Fruit fly (Drosophila melanogaster): ENCODE results near the gene Roc1a.

Gene Roc1a

dm6 chrX:656380-656925 is 9.3 kb downstream of the Roc1a start (continued):
- TF ChIP-seq tin (GFP tag; optimal IDR thresholded peaks at IDR 0.05) (no peak), cad (GFP tag; optimal IDR thresholded peaks at IDR 0.05) (no peak), sr (GFP tag; IDR thresholded peaks at IDR 0.05) (peak; percentile 62; the same call in 2 of the 3 replicates), CG11696 (GFP tag; IDR thresholded peaks at IDR 0.05) (no peak), Aef1 (GFP tag; IDR thresholded peaks at IDR 0.05) (no peak), Trl (optimal IDR thresholded peaks at IDR 0.05) (peak in 1 of 2 experiments; percentile 11), Trl (GFP tag; optimal IDR thresholded peaks at IDR 0.05) (no peak), CG31441 (GFP tag; IDR thresholded peaks at IDR 0.05) (no peak), Hand (GFP tag; optimal IDR thresholded peaks at IDR 0.05) (peak; percentile 25), gfzf (GFP tag; optimal IDR thresholded peaks at IDR 0.05) (no peak), jumu (GFP tag; optimal IDR thresholded peaks at IDR 0.05) (no peak), CG2129 (GFP tag; IDR thresholded peaks at IDR 0.05; ENCODE audit: partially characterized antibody) (no peak), CG14050 (GFP tag; IDR thresholded peaks at IDR 0.05) (no peak), CG16815 (GFP tag; optimal IDR thresholded peaks at IDR 0.05) (no peak), pros (GFP tag; optimal IDR thresholded peaks at IDR 0.05) (no peak), Sry-β (GFP tag; optimal IDR thresholded peaks at IDR 0.05) (no peak), kay (GFP tag; optimal IDR thresholded peaks at IDR 0.05) (peak; percentile 16), CG34422 (GFP tag; IDR thresholded peaks at IDR 0.05) (no peak), CoRest (tag; optimal IDR thresholded peaks at IDR 0.05) (no peak), pfk (GFP tag; optimal IDR thresholded peaks at IDR 0.05) (peak; percentile 80), br (optimal IDR thresholded peaks at IDR 0.05) (no peak), CG6813 (GFP tag; optimal IDR thresholded peaks at IDR 0.05) (no peak), fu2 (GFP tag; optimal IDR thresholded peaks at IDR 0.05) (no peak), yki (optimal IDR thresholded peaks at IDR 0.05) (no peak), CG1529 (GFP tag; optimal IDR thresholded peaks at IDR 0.05) (no peak), E2f2 (GFP tag; IDR thresholded peaks at IDR 0.05) (0 out of 2 replicates have a peak, but pooled peaks have one; percentile 2), vvl (GFP tag; IDR thresholded peaks at IDR 0.05) (peak; percentile 9; the same call in 1 of the 2 replicates), CG12299 (tag; optimal IDR thresholded peaks at IDR 0.05) (no peak), CG4282 (GFP tag; optimal IDR thresholded peaks at IDR 0.05) (no peak), CG3065 (GFP tag; optimal IDR thresholded peaks at IDR 0.05) (no peak), al (GFP tag; IDR thresholded peaks at IDR 0.05) (no peak), CG17568 (GFP tag; optimal IDR thresholded peaks at IDR 0.05) (peak; percentile 33), CG30431 (GFP tag; optimal IDR thresholded peaks at IDR 0.05) (no peak), CG2199 (GFP tag; IDR thresholded peaks at IDR 0.05) (0 out of 3 replicates have a peak, but pooled peaks have one; percentile 15), Abd-B (GFP tag; optimal IDR thresholded peaks at IDR 0.05) (no peak), CG10565 (GFP tag; optimal IDR thresholded peaks at IDR 0.05) (no peak)

- TF ChIP-seq CG31388 (GFP tag; optimal IDR thresholded peaks at IDR 0.05) (no peak), E2f2 (GFP tag; IDR thresholded peaks at IDR 0.05) (peak; percentile 94), Awh (GFP tag; IDR thresholded peaks at IDR 0.05) (no peak), sr (GFP tag; IDR thresholded peaks at IDR 0.05) (no peak), Mad (GFP tag; optimal IDR thresholded peaks at IDR 0.05) (no peak), Scr (GFP tag; IDR thresholded peaks at IDR 0.05; ENCODE audit: partially characterized antibody) (no peak), CG15269 (tag; optimal IDR thresholded peaks at IDR 0.05) (no peak), btn (GFP tag; optimal IDR thresholded peaks at IDR 0.05) (no peak), lab (GFP tag; optimal IDR thresholded peaks at IDR 0.05) (no peak), aop (GFP tag; IDR thresholded peaks at IDR 0.05) (no peak), sd (tag; optimal IDR thresholded peaks at IDR 0.05) (no peak), CG30431 (GFP tag; optimal IDR thresholded peaks at IDR 0.05) (no peak), CG4730 (GFP tag; IDR thresholded peaks at IDR 0.05) (no peak), CG32772 (GFP tag; IDR thresholded peaks at IDR 0.05) (no peak), CG16815 (GFP tag; optimal IDR thresholded peaks at IDR 0.05) (no peak), tgo (GFP tag; IDR thresholded peaks at IDR 0.05) (no peak), Hmr (GFP tag; optimal IDR thresholded peaks at IDR 0.05) (peak; percentile 9), CG10462 (GFP tag; optimal IDR thresholded peaks at IDR 0.05) (no peak), wor (GFP tag; IDR thresholded peaks at IDR 0.05) (no peak), sens (GFP tag) (peak; percentile 62), Fer1 (GFP tag; optimal IDR thresholded peaks at IDR 0.05) (peak; percentile 40), tin (GFP tag; optimal IDR thresholded peaks at IDR 0.05) (no peak), NC2β (GFP tag; optimal IDR thresholded peaks at IDR 0.05) (no peak)
Measured at dm6 chrX:658021-658420, 10.9 kb downstream of the Roc1a start.
